Fruit fly (Drosophila melanogaster) whole organism, embryonic: ENCODE data around the gene Mics1.

Experiments
- Antp ChIP-seq: fragments of 200-800 bp; sonication (Bioruptor generic); optimal IDR thresholded peaks from 3 replicates; lab custom pipeline; 2016; ENCODE audit warnings: missing biosample characterization, missing genetic modification characterization
- B-H1 ChIP-seq: fragments of 200-800 bp; sonication (Bioruptor generic); IDR thresholded peaks from 3 replicates; pipeline ENCODE4 v1.3.6; 2022; ENCODE audit warnings: missing biosample characterization, missing genetic modification characterization
- Bgb ChIP-seq: fragments of 200-800 bp; sonication (Bioruptor generic); IDR thresholded peaks from 2 replicates; pipeline ENCODE4 v1.3.6; 2022; ENCODE audit warnings: missing biosample characterization, missing genetic modification characterization; ENCODE audit not compliant: partially characterized antibody
- Bteb2 ChIP-seq: fragments of 200-800 bp; sonication (Bioruptor generic); optimal IDR thresholded peaks from 2 replicates; lab custom pipeline; 2016; ENCODE audit warnings: missing biosample characterization, missing genetic modification characterization
- CG10959 ChIP-seq: fragments of 200-800 bp; sonication (Bioruptor generic); IDR thresholded peaks from 2 replicates; pipeline ENCODE4 v1.3.6; 2022; ENCODE audit warnings: missing biosample characterization, missing genetic modification characterization
- CG11723 ChIP-seq: fragments of 200-800 bp; sonication (Bioruptor generic); optimal IDR thresholded peaks from 2 replicates; lab custom pipeline; 2017; ENCODE audit warnings: missing biosample characterization, mild to moderate bottlenecking, missing genetic modification characterization
- CG1233 ChIP-seq: fragments of 200-800 bp; sonication (Bioruptor generic); optimal IDR thresholded peaks from 4 replicates; lab custom pipeline; 2018; ENCODE audit warnings: missing biosample characterization, mild to moderate bottlenecking, missing genetic modification characterization
- CG14014 ChIP-seq: fragments of 200-800 bp; sonication (Bioruptor generic); IDR thresholded peaks from 2 replicates; pipeline ENCODE4 v1.3.6; 2022; ENCODE audit warnings: missing biosample characterization, missing genetic modification characterization
- CG15479 ChIP-seq: fragments of 200-800 bp; sonication (Bioruptor generic); optimal IDR thresholded peaks from 3 replicates; lab custom pipeline; 2019; ENCODE audit warnings: missing biosample characterization, mild to moderate bottlenecking, missing genetic modification characterization, moderate library complexity
- CG17612 ChIP-seq: fragments of 200-800 bp; sonication (Bioruptor generic); IDR thresholded peaks from 2 replicates; pipeline ENCODE4 v1.3.6; 2022; ENCODE audit warnings: missing biosample characterization, missing genetic modification characterization
- CG31365 ChIP-seq: fragments of 200-800 bp; sonication (Bioruptor generic); optimal IDR thresholded peaks from 2 replicates; lab custom pipeline; 2018; ENCODE audit warnings: missing biosample characterization, mild to moderate bottlenecking, missing genetic modification characterization
- CG34224 ChIP-seq: fragments of 200-800 bp; sonication (Bioruptor generic); IDR thresholded peaks from 3 replicates; pipeline ENCODE4 v1.3.6; 2022; ENCODE audit warnings: missing biosample characterization, missing genetic modification characterization; ENCODE audit not compliant: partially characterized antibody
- CG34422 ChIP-seq: fragments of 200-800 bp; sonication (Bioruptor generic); IDR thresholded peaks from 3 replicates; pipeline ENCODE4 v1.3.6; 2022; ENCODE audit warnings: missing biosample characterization, missing genetic modification characterization
- CG4282 ChIP-seq: fragments of 200-800 bp; sonication (Bioruptor generic); optimal IDR thresholded peaks from 2 replicates; lab custom pipeline; 2016; ENCODE audit warnings: missing biosample characterization, missing genetic modification characterization
- CG43689 ChIP-seq: fragments of 200-800 bp; sonication (Bioruptor generic); IDR thresholded peaks from 2 replicates; pipeline ENCODE4 v1.3.6; 2022; ENCODE audit warnings: missing biosample characterization, missing genetic modification characterization
- CG4854 ChIP-seq: fragments of 200-800 bp; sonication (Bioruptor generic); optimal IDR thresholded peaks from 2 replicates; lab custom pipeline; 2016; ENCODE audit warnings: missing biosample characterization, missing genetic modification characterization, inconsistent platforms
- CG6272 ChIP-seq: fragments of 200-800 bp; sonication (Bioruptor generic); IDR thresholded peaks from 2 replicates; pipeline ENCODE4 v1.3.6; 2022; ENCODE audit warnings: missing biosample characterization, missing genetic modification characterization
- CG6813 ChIP-seq: fragments of 200-800 bp; sonication (Bioruptor generic); optimal IDR thresholded peaks from 2 replicates; lab custom pipeline; 2017; ENCODE audit warnings: missing biosample characterization, missing genetic modification characterization, mild to moderate bottlenecking, moderate library complexity, missing genetic modification reagents
- CG9797 ChIP-seq: fragments of 200-800 bp; sonication (Bioruptor generic); optimal IDR thresholded peaks from 3 replicates; lab custom pipeline; 2018; ENCODE audit warnings: missing biosample characterization, mild to moderate bottlenecking, missing genetic modification characterization
- CrebB ChIP-seq: fragments of 200-800 bp; sonication (Bioruptor generic); optimal IDR thresholded peaks from 3 replicates; lab custom pipeline; 2018; ENCODE audit warnings: missing biosample characterization, mild to moderate bottlenecking, missing genetic modification characterization
- D19A ChIP-seq: fragments of 200-800 bp; optimal IDR thresholded peaks from 3 replicates; lab custom pipeline; 2019; ENCODE audit warnings: missing biosample characterization, mild to moderate bottlenecking, missing genetic modification characterization, moderate library complexity
- Dll ChIP-seq: fragments of 200-800 bp; sonication (Bioruptor generic); IDR thresholded peaks from 4 replicates; pipeline ENCODE4 v1.3.6; 2022; ENCODE audit warnings: missing biosample characterization, missing genetic modification characterization; ENCODE audit not compliant: partially characterized antibody
- Doc2 ChIP-seq: fragments of 200-800 bp; sonication (Bioruptor generic); IDR thresholded peaks from 2 replicates; pipeline ENCODE4 v1.3.6; 2022; ENCODE audit warnings: missing biosample characterization, missing genetic modification characterization
- H15 ChIP-seq: fragments of 200-800 bp; sonication (Bioruptor generic); IDR thresholded peaks from 3 replicates; pipeline ENCODE4 v1.3.6; 2022; ENCODE audit warnings: missing biosample characterization, missing genetic modification characterization
- MTF-1 ChIP-seq: fragments of 200-800 bp; sonication (Bioruptor generic); optimal IDR thresholded peaks from 2 replicates; lab custom pipeline; 2018; ENCODE audit warnings: missing biosample characterization, mild to moderate bottlenecking, missing genetic modification characterization, borderline replicate concordance
- Myb ChIP-seq: fragments of 200-800 bp; sonication (Bioruptor generic); optimal IDR thresholded peaks from 2 replicates; lab custom pipeline; 2016; ENCODE audit warnings: missing biosample characterization, missing genetic modification characterization
- Neu2 ChIP-seq: fragments of 200-800 bp; sonication (Bioruptor generic); optimal IDR thresholded peaks from 3 replicates; lab custom pipeline; 2016; ENCODE audit warnings: missing biosample characterization, missing genetic modification characterization, borderline replicate concordance
- Oaz ChIP-seq: fragments of 200-800 bp; sonication (Bioruptor generic); IDR thresholded peaks from 2 replicates; pipeline ENCODE4 v1.3.6; 2022; ENCODE audit warnings: missing biosample characterization, missing genetic modification characterization
- al ChIP-seq: fragments of 200-800 bp; sonication (Bioruptor generic); IDR thresholded peaks from 2 replicates; pipeline ENCODE4 v1.3.6; 2022; ENCODE audit warnings: missing biosample characterization, missing genetic modification characterization
- az2 ChIP-seq: fragments of 200-800 bp; sonication (Bioruptor generic); optimal IDR thresholded peaks from 3 replicates; lab custom pipeline; 2016; ENCODE audit warnings: missing biosample characterization, missing genetic modification characterization
- br ChIP-seq: fragments of >200 bp; optimal IDR thresholded peaks from 2 replicates; lab custom pipeline; 2017
- bsh ChIP-seq, 2 experiments: fragments of 200-800 bp; sonication (Bioruptor generic); optimal IDR thresholded peaks; 2 replicates each; lab custom pipeline; 2017 to 2018; ENCODE audit warnings: mild to moderate bottlenecking in 2 of 2, missing biosample characterization in 2 of 2, missing genetic modification characterization in 2 of 2, moderate library complexity in 1 of 2
- cad ChIP-seq: fragments of >200 bp; optimal IDR thresholded peaks from 2 replicates; lab custom pipeline; 2017; ENCODE audit warnings: missing biosample characterization, missing genetic modification characterization
- chm ChIP-seq: fragments of 200-800 bp; sonication (Bioruptor generic); IDR thresholded peaks from 2 replicates; pipeline ENCODE4 v1.3.6; 2022; ENCODE audit warnings: missing biosample characterization, missing genetic modification characterization
- disco-r ChIP-seq: fragments of 200-800 bp; sonication (Bioruptor generic); optimal IDR thresholded peaks from 2 replicates; lab custom pipeline; 2016; ENCODE audit warnings: missing biosample characterization, missing genetic modification characterization
- eyg ChIP-seq: fragments of 200-800 bp; sonication (Bioruptor generic); optimal IDR thresholded peaks from 3 replicates; lab custom pipeline; 2016; ENCODE audit warnings: missing biosample characterization, missing genetic modification characterization
- fd3F ChIP-seq: fragments of 200-800 bp; sonication (Bioruptor generic); optimal IDR thresholded peaks from 2 replicates; lab custom pipeline; 2018; ENCODE audit warnings: missing biosample characterization, mild to moderate bottlenecking, missing genetic modification characterization, moderate library complexity
- fd64A ChIP-seq: fragments of 200-800 bp; sonication (Bioruptor generic); optimal IDR thresholded peaks from 3 replicates; lab custom pipeline; 2018; ENCODE audit warnings: missing biosample characterization, mild to moderate bottlenecking, missing genetic modification characterization
- ftz-f1 ChIP-seq: fragments of 200-800 bp; sonication (Bioruptor generic); optimal IDR thresholded peaks from 2 replicates; lab custom pipeline; 2016; ENCODE audit warnings: missing biosample characterization, missing genetic modification characterization
- gfzf ChIP-seq: fragments of 200-800 bp; sonication (Bioruptor generic); optimal IDR thresholded peaks from 2 replicates; lab custom pipeline; 2016; ENCODE audit warnings: missing biosample characterization, mild to moderate bottlenecking, missing genetic modification characterization, moderate library complexity
- inv ChIP-seq: fragments of 200-800 bp; sonication (Bioruptor generic); IDR thresholded peaks from 2 replicates; pipeline ENCODE4 v1.3.6; 2022; ENCODE audit warnings: missing biosample characterization, missing genetic modification characterization; ENCODE audit not compliant: partially characterized antibody
- kay ChIP-seq: fragments of 200-800 bp; sonication (Bioruptor generic); optimal IDR thresholded peaks from 2 replicates; lab custom pipeline; 2016; ENCODE audit warnings: missing biosample characterization, missing genetic modification characterization
- pros ChIP-seq: fragments of 200-800 bp; sonication (Bioruptor generic); optimal IDR thresholded peaks from 3 replicates; lab custom pipeline; 2019; ENCODE audit warnings: missing biosample characterization, mild to moderate bottlenecking, missing genetic modification characterization, moderate library complexity
- run ChIP-seq: fragments of 200-800 bp; sonication (Bioruptor generic); optimal IDR thresholded peaks from 3 replicates; lab custom pipeline; 2018; ENCODE audit warnings: missing biosample characterization, mild to moderate bottlenecking, missing genetic modification characterization
- sc ChIP-seq, 3 experiments: fragments of >200 bp in 2 of 3; fragments of 200-800 bp in 1 of 3; sonication (Bioruptor generic) in 1 of 3; optimal IDR thresholded peaks; 2 replicates in 2 of 3; 3 replicates in 1 of 3; lab custom pipeline; 2017; ENCODE audit warnings: mild to moderate bottlenecking in 1 of 3, missing biosample characterization in 1 of 3, missing genetic modification characterization in 1 of 3, missing genetic modification reagents in 1 of 3
- shn ChIP-seq: fragments of 200-800 bp; sonication (Bioruptor generic); optimal IDR thresholded peaks from 3 replicates; lab custom pipeline; 2016; ENCODE audit warnings: missing biosample characterization, missing genetic modification characterization
- sima ChIP-seq: fragments of 200-800 bp; sonication (Bioruptor generic); optimal IDR thresholded peaks from 2 replicates; lab custom pipeline; 2016; ENCODE audit warnings: missing biosample characterization, missing genetic modification characterization
- slbo ChIP-seq: fragments of 200-800 bp; sonication (Bioruptor generic); IDR thresholded peaks from 2 replicates; pipeline ENCODE4 v1.3.6; 2022; ENCODE audit warnings: missing biosample characterization, missing genetic modification characterization
- sna ChIP-seq: fragments of 200-800 bp; sonication (Bioruptor generic); IDR thresholded peaks from 2 replicates; pipeline ENCODE4 v1.3.6; 2022; ENCODE audit warnings: missing biosample characterization, missing genetic modification characterization; ENCODE audit not compliant: partially characterized antibody

Mics1 gene

DNA sequence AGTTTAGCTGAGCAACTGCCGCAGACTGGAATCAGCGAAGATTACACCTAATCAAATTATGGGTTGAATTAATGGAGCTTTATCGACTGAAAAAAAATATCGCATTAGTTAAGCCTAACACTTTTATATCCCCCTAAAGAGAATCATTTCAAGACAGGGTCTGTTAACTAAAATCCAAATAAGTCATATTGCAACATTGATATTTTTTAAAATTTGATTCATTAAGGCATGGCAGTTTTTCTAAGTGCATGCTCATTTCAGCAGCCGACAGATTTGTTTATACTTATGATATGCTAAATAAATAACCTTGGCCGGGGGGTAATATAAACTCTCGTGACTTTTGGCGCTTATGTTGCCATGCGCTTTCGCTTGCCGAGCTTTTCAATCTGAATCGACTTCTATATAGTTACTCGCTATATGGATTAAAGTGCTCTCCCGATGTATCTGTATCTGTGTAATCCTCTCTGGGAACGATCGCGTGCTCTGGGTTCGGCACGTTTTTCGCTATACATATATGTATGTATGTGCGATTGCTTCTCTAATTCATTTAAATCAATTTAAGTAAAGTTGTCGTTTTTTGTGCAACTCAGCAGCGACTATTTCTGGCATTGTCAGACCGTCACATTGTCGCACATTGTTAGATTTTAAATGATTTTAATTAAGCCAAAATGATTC lies 4.3 kb upstream of the Mics1 start (continued):
- TF ChIP-seq CG34422 (GFP tag; lab: Robert Waterston, UW) = peak; percentile 67; the same call in 2 of the 3 replicates
- TF ChIP-seq Dll (GFP tag; lab: Robert Waterston, UW) = no peak
- peak; percentile 23 for TF ChIP-seq CG11723
- TF ChIP-seq Bteb2 (GFP tag; lab: Kevin White, UChicago) = peak; percentile 94
- TF ChIP-seq Bgb (GFP tag; lab: Robert Waterston, UW) = no peak
- TF ChIP-seq CG34224 (GFP tag; lab: Robert Waterston, UW) = no peak
- peak; percentile 65 for TF ChIP-seq CG6813 (GFP tag; lab: Kevin White, UChicago)
- TF ChIP-seq CG15479 (GFP tag; lab: Kevin White, UChicago) = no peak
- TF ChIP-seq CG31365 (tag; lab: Kevin White, UChicago) = peak; percentile 40
- TF ChIP-seq Doc2 (GFP tag; lab: Robert Waterston, UW) = 0 out of 2 replicates have a peak, but pooled peaks have one; percentile 36
- TF ChIP-seq sna (GFP tag; lab: Robert Waterston, UW) = no peak
- peak; percentile 81 for TF ChIP-seq CrebB
- 0 out of 2 replicates have a peak, but pooled peaks have one; percentile 45 for TF ChIP-seq CG17612 (GFP tag; lab: Robert Waterston, UW)
- TF ChIP-seq D19A (tag; lab: Kevin White, UChicago) = no peak
- peak; percentile 88 for TF ChIP-seq ftz-f1 (GFP tag; lab: Kevin White, UChicago)
- no peak for TF ChIP-seq pros
- peak; percentile 82 for TF ChIP-seq Antp (GFP tag; lab: Kevin White, UChicago)
- no peak for TF ChIP-seq Neu2 (GFP tag; lab: Kevin White, UChicago)
- no peak for TF ChIP-seq CG9797 (GFP tag; lab: Kevin White, UChicago)
- peak; percentile 91 for TF ChIP-seq CG14014 (GFP tag; lab: Robert Waterston, UW)
- TF ChIP-seq eyg (GFP tag; lab: Kevin White, UChicago) = peak; percentile 86
- peak; percentile 50; the same call in 2 of the 3 replicates for TF ChIP-seq B-H1 (GFP tag; lab: Robert Waterston, UW)
- TF ChIP-seq H15 (GFP tag; lab: Robert Waterston, UW) = peak; percentile 62; the same call in 2 of the 3 replicates
- no peak for TF ChIP-seq cad (GFP tag; lab: Kevin White, UChicago)
- TF ChIP-seq CG10959 (GFP tag; lab: Robert Waterston, UW) = no peak
- TF ChIP-seq fd64A = no peak
- peak; percentile 79 for TF ChIP-seq CG1233 (GFP tag; lab: Kevin White, UChicago)
- peak; percentile 30 for TF ChIP-seq CG4282
- TF ChIP-seq CG6272 (GFP tag; lab: Robert Waterston, UW) = peak; percentile 59
- TF ChIP-seq sima (GFP tag; lab: Kevin White, UChicago) = peak; percentile 66
- TF ChIP-seq shn (GFP tag; lab: Kevin White, UChicago) = peak; percentile 79
- TF ChIP-seq Oaz (GFP tag; lab: Robert Waterston, UW) = peak; percentile 69
- peak; percentile 10 for TF ChIP-seq run (tag; lab: Kevin White, UChicago)
- no peak for TF ChIP-seq inv (GFP tag; lab: Robert Waterston, UW)
- TF ChIP-seq al = peak; percentile 93
- no peak for TF ChIP-seq br (lab: Kevin White, UChicago)
- TF ChIP-seq az2 = peak; percentile 65
- TF ChIP-seq chm (GFP tag; lab: Robert Waterston, UW) = no peak
- peak; percentile 80 for TF ChIP-seq Myb
- TF ChIP-seq gfzf (GFP tag; lab: Kevin White, UChicago) = no peak
- TF ChIP-seq fd3F = peak; percentile 87
- TF ChIP-seq CG43689 (GFP tag; lab: Robert Waterston, UW) = peak; percentile 66
- peak; percentile 97 for TF ChIP-seq slbo (GFP tag; lab: Robert Waterston, UW)
- no peak for TF ChIP-seq sc (optimal IDR thresholded peaks at IDR 0.05; lab: Kevin White, UChicago)
- no peak for TF ChIP-seq sc (GFP tag; optimal IDR thresholded peaks at IDR 0.05; lab: Kevin White, UChicago)
- TF ChIP-seq bsh (GFP tag; optimal IDR thresholded peaks at IDR 0.05; lab: Kevin White, UChicago) = no peak
- TF ChIP-seq MTF-1 (GFP tag; lab: Kevin White, UChicago) = peak; percentile 12
- peak; percentile 79 for TF ChIP-seq kay (GFP tag; lab: Kevin White, UChicago)
- TF ChIP-seq disco-r (GFP tag; lab: Kevin White, UChicago) = peak; percentile 59
- peak; percentile 83 for TF ChIP-seq CG4854
